Fruit fly (Drosophila melanogaster): Measurements from ENCODE around the gene Mat89Ba.

dm6 chr3R:16266712-16267111 is 5.5 kb downstream of the Mat89Ba start, which contains the start of gene Mst89B:
- no peak for TF ChIP-seq Dll (optimal IDR thresholded peaks at IDR 0.05)
- no peak for TF ChIP-seq pan (optimal IDR thresholded peaks at IDR 0.05)
- no peak for TF ChIP-seq psq (optimal IDR thresholded peaks at IDR 0.05)
- TF ChIP-seq EcR (GFP tag; optimal IDR thresholded peaks at IDR 0.05): no peak
- no peak for TF ChIP-seq CG8478 (optimal IDR thresholded peaks at IDR 0.05)
- no peak for TF ChIP-seq usp (GFP tag; optimal IDR thresholded peaks at IDR 0.05)
